Fruit fly (Drosophila melanogaster) whole organism, embryonic: Measurements from ENCODE around the gene Eip63F-1.

Source experiments
- Asciz ChIP-seq: fragments of 200-800 bp; sonication (Bioruptor generic); optimal IDR thresholded peaks from 2 replicates; lab custom pipeline; 2017; ENCODE audit warnings: missing biosample characterization, mild to moderate bottlenecking, missing genetic modification characterization, missing genetic modification reagents
- Bdp1 ChIP-seq: fragments of 200-800 bp; sonication (Bioruptor generic); optimal IDR thresholded peaks from 3 replicates; lab custom pipeline; 2016; ENCODE audit warnings: missing biosample characterization, missing genetic modification characterization
- CG11456 ChIP-seq: fragments of 200-800 bp; sonication (Bioruptor generic); IDR thresholded peaks from 3 replicates; pipeline ENCODE4 v1.3.6; 2022; ENCODE audit warnings: missing biosample characterization, missing genetic modification characterization
- CG12299 ChIP-seq: fragments of 200-800 bp; sonication (Bioruptor generic); optimal IDR thresholded peaks from 2 replicates; lab custom pipeline; 2018; ENCODE audit warnings: missing biosample characterization, mild to moderate bottlenecking, missing genetic modification characterization
- CG12391 ChIP-seq: fragments of 200-800 bp; sonication (Bioruptor generic); optimal IDR thresholded peaks from 3 replicates; lab custom pipeline; 2018; ENCODE audit warnings: missing biosample characterization, mild to moderate bottlenecking, missing genetic modification characterization, moderate library complexity
- CG12659 ChIP-seq: fragments of 200-800 bp; sonication (Bioruptor generic); optimal IDR thresholded peaks from 3 replicates; lab custom pipeline; 2017; ENCODE audit warnings: mild to moderate bottlenecking, missing biosample characterization, missing genetic modification reagents, missing genetic modification characterization
- CG12942 ChIP-seq: fragments of 200-800 bp; sonication (Bioruptor generic); optimal IDR thresholded peaks from 3 replicates; lab custom pipeline; 2016; ENCODE audit warnings: missing biosample characterization, missing genetic modification characterization
- CG16815 ChIP-seq: fragments of 200-800 bp; sonication (Bioruptor generic); optimal IDR thresholded peaks from 3 replicates; lab custom pipeline; 2017; ENCODE audit warnings: missing biosample characterization, mild to moderate bottlenecking, missing genetic modification characterization
- CG17829 ChIP-seq: fragments of 200-800 bp; optimal IDR thresholded peaks from 2 replicates; lab custom pipeline; 2019; ENCODE audit warnings: missing biosample characterization, mild to moderate bottlenecking, missing genetic modification characterization, moderate library complexity
- CG17912 ChIP-seq: fragments of 200-800 bp; sonication (Bioruptor generic); optimal IDR thresholded peaks from 2 replicates; lab custom pipeline; 2018; ENCODE audit warnings: missing biosample characterization, mild to moderate bottlenecking, missing genetic modification characterization
- CG2199 ChIP-seq: fragments of 200-800 bp; sonication (Bioruptor generic); IDR thresholded peaks from 3 replicates; pipeline ENCODE4 v1.3.6; 2022; ENCODE audit warnings: missing biosample characterization, missing genetic modification characterization
- CG3407 ChIP-seq: fragments of 200-800 bp; sonication (Bioruptor generic); optimal IDR thresholded peaks from 2 replicates; lab custom pipeline; 2018; ENCODE audit warnings: missing biosample characterization, mild to moderate bottlenecking, missing genetic modification characterization
- CG34422 ChIP-seq: fragments of 200-800 bp; sonication (Bioruptor generic); IDR thresholded peaks from 3 replicates; pipeline ENCODE4 v1.3.6; 2022; ENCODE audit warnings: missing biosample characterization, missing genetic modification characterization
- CG4360 ChIP-seq: fragments of 200-800 bp; sonication (Bioruptor generic); IDR thresholded peaks from 2 replicates; pipeline ENCODE4 v1.3.6; 2022; ENCODE audit warnings: missing biosample characterization, missing genetic modification characterization
- CG6654 ChIP-seq: fragments of 200-800 bp; sonication (Bioruptor generic); optimal IDR thresholded peaks from 2 replicates; lab custom pipeline; 2017; ENCODE audit warnings: missing biosample characterization, mild to moderate bottlenecking, missing genetic modification characterization
- CG6854 ChIP-seq: fragments of 200-800 bp; sonication (Bioruptor generic); optimal IDR thresholded peaks from 3 replicates; lab custom pipeline; 2017; ENCODE audit warnings: missing biosample characterization, mild to moderate bottlenecking, missing genetic modification characterization
- CG7357 ChIP-seq: fragments of 200-800 bp; sonication (Bioruptor generic); IDR thresholded peaks from 3 replicates; pipeline ENCODE4 v1.3.6; 2022; ENCODE audit warnings: missing biosample characterization, missing genetic modification characterization
- CG8359 ChIP-seq: fragments of 200-800 bp; sonication (Bioruptor generic); optimal IDR thresholded peaks from 2 replicates; lab custom pipeline; 2017; ENCODE audit warnings: missing biosample characterization, mild to moderate bottlenecking, missing genetic modification characterization, borderline replicate concordance
- CG8924 ChIP-seq: fragments of 200-800 bp; optimal IDR thresholded peaks from 3 replicates; lab custom pipeline; 2019; ENCODE audit warnings: missing biosample characterization, mild to moderate bottlenecking, missing genetic modification characterization, moderate library complexity
- D ChIP-seq, 2 experiments: fragments of 200-800 bp in 1 of 2; fragments of >200 bp in 1 of 2; sonication (Bioruptor generic) in 1 of 2; optimal IDR thresholded peaks; 2 replicates in 1 of 2; 3 replicates in 1 of 2; lab custom pipeline; 2017; ENCODE audit warnings: mild to moderate bottlenecking in 1 of 2, missing biosample characterization in 1 of 2, missing genetic modification characterization in 1 of 2, missing genetic modification reagents in 1 of 2
- Dll ChIP-seq: fragments of 200-800 bp; sonication (Bioruptor generic); IDR thresholded peaks from 4 replicates; pipeline ENCODE4 v1.3.6; 2022; ENCODE audit warnings: missing biosample characterization, missing genetic modification characterization; ENCODE audit not compliant: partially characterized antibody
- ERR ChIP-seq: fragments of 200-800 bp; sonication (Bioruptor generic); optimal IDR thresholded peaks from 2 replicates; lab custom pipeline; 2016; ENCODE audit warnings: missing biosample characterization, missing genetic modification characterization
- Fer1 ChIP-seq: fragments of 200-800 bp; sonication (Bioruptor generic); optimal IDR thresholded peaks from 2 replicates; lab custom pipeline; 2017; ENCODE audit warnings: missing biosample characterization, mild to moderate bottlenecking, missing genetic modification characterization
- Fer2 ChIP-seq: fragments of 200-800 bp; sonication (Bioruptor generic); optimal IDR thresholded peaks from 2 replicates; lab custom pipeline; 2018; ENCODE audit warnings: missing biosample characterization, mild to moderate bottlenecking, missing genetic modification characterization, moderate library complexity
- Ravus ChIP-seq: fragments of 200-800 bp; sonication (Bioruptor generic); IDR thresholded peaks from 2 replicates; pipeline ENCODE4 v1.3.6; 2022; ENCODE audit warnings: missing biosample characterization, missing genetic modification characterization
- Stat92E ChIP-seq, 3 experiments: fragments of >200 bp in 2 of 3; fragments of 200-800 bp in 1 of 3; sonication (Bioruptor generic) in 1 of 3; optimal IDR thresholded peaks; 2 replicates each; lab custom pipeline; 2017 to 2019; ENCODE audit warnings: missing biosample characterization in 3 of 3, missing genetic modification characterization in 3 of 3, mild to moderate bottlenecking in 1 of 3, moderate library complexity in 1 of 3
- Trl ChIP-seq, 3 experiments: fragments of >200 bp in 2 of 3; fragments of 200-800 bp in 1 of 3; sonication (Bioruptor generic) in 1 of 3; optimal IDR thresholded peaks; 2 replicates in 1 of 3; 3 replicates in 2 of 3; lab custom pipeline; 2016 to 2017; ENCODE audit warnings: missing biosample characterization in 1 of 3, missing genetic modification characterization in 1 of 3
- ac ChIP-seq: fragments of 200-800 bp; sonication (Bioruptor generic); optimal IDR thresholded peaks from 3 replicates; lab custom pipeline; 2017; ENCODE audit warnings: missing biosample characterization, mild to moderate bottlenecking, missing genetic modification characterization
- ara ChIP-seq: fragments of 200-800 bp; sonication (Bioruptor generic); IDR thresholded peaks from 2 replicates; pipeline ENCODE4 v1.3.6; 2022; ENCODE audit warnings: missing biosample characterization, missing genetic modification characterization
- chm ChIP-seq: fragments of 200-800 bp; sonication (Bioruptor generic); IDR thresholded peaks from 2 replicates; pipeline ENCODE4 v1.3.6; 2022; ENCODE audit warnings: missing biosample characterization, missing genetic modification characterization
- crp ChIP-seq, 2 experiments: fragments of 200-800 bp; sonication (Bioruptor generic); optimal IDR thresholded peaks; 2 replicates in 1 of 2; 3 replicates in 1 of 2; lab custom pipeline; 2017; ENCODE audit warnings: missing biosample characterization in 2 of 2, missing genetic modification characterization in 2 of 2, mild to moderate bottlenecking in 1 of 2, moderate library complexity in 1 of 2
- ewg ChIP-seq: fragments of 200-800 bp; sonication (Bioruptor generic); optimal IDR thresholded peaks from 3 replicates; lab custom pipeline; 2017; ENCODE audit warnings: mild to moderate bottlenecking, missing biosample characterization, missing genetic modification reagents, missing genetic modification characterization
- eyg ChIP-seq: fragments of 200-800 bp; sonication (Bioruptor generic); optimal IDR thresholded peaks from 3 replicates; lab custom pipeline; 2016; ENCODE audit warnings: missing biosample characterization, missing genetic modification characterization
- ftz-f1 ChIP-seq: fragments of 200-800 bp; sonication (Bioruptor generic); optimal IDR thresholded peaks from 2 replicates; lab custom pipeline; 2016; ENCODE audit warnings: missing biosample characterization, missing genetic modification characterization
- lmd ChIP-seq: fragments of 200-800 bp; sonication (Bioruptor generic); IDR thresholded peaks from 2 replicates; pipeline ENCODE4 v1.3.6; 2022; ENCODE audit warnings: missing biosample characterization, missing genetic modification characterization
- nmo ChIP-seq: fragments of 200-800 bp; sonication (Bioruptor generic); optimal IDR thresholded peaks from 2 replicates; lab custom pipeline; 2018; ENCODE audit warnings: missing biosample characterization, mild to moderate bottlenecking, missing genetic modification characterization, moderate library complexity
- pfk ChIP-seq: fragments of 200-800 bp; sonication (Bioruptor generic); optimal IDR thresholded peaks from 2 replicates; lab custom pipeline; 2018; ENCODE audit warnings: missing biosample characterization, mild to moderate bottlenecking, missing genetic modification characterization, moderate library complexity
- pros ChIP-seq: fragments of 200-800 bp; sonication (Bioruptor generic); optimal IDR thresholded peaks from 3 replicates; lab custom pipeline; 2019; ENCODE audit warnings: missing biosample characterization, mild to moderate bottlenecking, missing genetic modification characterization, moderate library complexity
- psq ChIP-seq: fragments of 200-800 bp; sonication (Bioruptor generic); optimal IDR thresholded peaks from 2 replicates; lab custom pipeline; 2017; ENCODE audit warnings: missing biosample characterization, missing genetic modification characterization
- row ChIP-seq: fragments of 200-800 bp; sonication (Bioruptor generic); IDR thresholded peaks from 3 replicates; pipeline ENCODE4 v1.3.6; 2022; ENCODE audit warnings: missing biosample characterization, missing genetic modification characterization
- scrt ChIP-seq: fragments of 200-800 bp; sonication (Bioruptor generic); optimal IDR thresholded peaks from 2 replicates; lab custom pipeline; 2018; ENCODE audit warnings: missing biosample characterization, mild to moderate bottlenecking, missing genetic modification characterization, moderate library complexity
- tap ChIP-seq: fragments of 200-800 bp; optimal IDR thresholded peaks from 3 replicates; lab custom pipeline; 2019; ENCODE audit warnings: missing biosample characterization, mild to moderate bottlenecking, missing genetic modification characterization, moderate library complexity
- tup ChIP-seq: fragments of 200-800 bp; sonication (Bioruptor generic); optimal IDR thresholded peaks from 2 replicates; lab custom pipeline; 2016; ENCODE audit warnings: missing biosample characterization, mild to moderate bottlenecking, missing genetic modification characterization, moderate library complexity

Eip63F-1 gene

DNA sequence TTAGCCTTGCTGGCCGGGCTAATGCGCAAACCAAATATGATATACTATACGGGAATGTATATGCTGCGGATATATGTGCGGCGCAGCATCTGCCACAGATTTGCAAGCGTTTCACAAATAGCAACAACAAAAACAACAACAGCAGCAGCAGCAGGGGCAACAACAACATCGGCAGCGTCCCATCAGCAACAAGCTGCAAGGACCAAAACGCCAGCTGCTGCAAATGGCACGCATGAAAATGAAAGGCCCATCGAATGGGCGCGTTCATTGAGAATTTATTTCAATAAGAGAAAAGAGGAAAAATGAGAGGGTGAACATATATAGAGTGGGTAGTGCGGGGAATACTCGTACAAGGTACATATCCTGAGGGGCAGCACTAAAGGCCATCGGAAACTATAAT is 41.0 kb upstream of the Eip63F-1 start:
- TF ChIP-seq CG16815 (GFP tag; lab: Kevin White, UChicago) (no peak), CG8359 (GFP tag; lab: Kevin White, UChicago) (no peak), CG17829 (tag; lab: Kevin White, UChicago) (no peak), Fer1 (GFP tag; lab: Kevin White, UChicago) (no peak), crp (GFP tag; optimal IDR thresholded peaks at IDR 0.05; lab: Kevin White, UChicago) (no peak), ERR (GFP tag; lab: Kevin White, UChicago) (no peak), CG12391 (tag; lab: Kevin White, UChicago) (no peak), CG8924 (tag; lab: Kevin White, UChicago) (no peak), lmd (GFP tag; lab: Robert Waterston, UW) (no peak), tap (tag; lab: Kevin White, UChicago) (peak; percentile 61), CG2199 (GFP tag; lab: Robert Waterston, UW) (0 out of 3 replicates have a peak, but pooled peaks have one; percentile 54), ac (GFP tag; lab: Kevin White, UChicago) (peak; percentile 32), eyg (no peak), ara (no peak), Bdp1 (GFP tag; lab: Kevin White, UChicago) (no peak), pros (peak; percentile 92), Trl (optimal IDR thresholded peaks at IDR 0.05; lab: Kevin White, UChicago) (no peak), Trl (GFP tag; optimal IDR thresholded peaks at IDR 0.05; lab: Kevin White, UChicago) (no peak), CG3407 (GFP tag; lab: Kevin White, UChicago) (no peak), ftz-f1 (no peak), Fer2 (tag; lab: Kevin White, UChicago) (no peak), psq (no peak), ewg (GFP tag; lab: Kevin White, UChicago) (no peak), CG7357 (no peak), CG6654 (GFP tag; lab: Kevin White, UChicago) (no peak), nmo (GFP tag; lab: Kevin White, UChicago) (no peak), Dll (GFP tag; lab: Robert Waterston, UW) (no peak), tup (GFP tag; lab: Kevin White, UChicago) (no peak), Stat92E (GFP tag; optimal IDR thresholded peaks at IDR 0.05; lab: Kevin White, UChicago) (no peak), CG11456 (no peak), chm (GFP tag; lab: Robert Waterston, UW) (no peak), CG17912 (GFP tag; lab: Kevin White, UChicago) (no peak), CG34422 (no peak), Ravus (GFP tag; lab: Robert Waterston, UW) (no peak), CG4360 (GFP tag; lab: Robert Waterston, UW) (peak; percentile 98), row (GFP tag; lab: Robert Waterston, UW) (no peak; the same call in 2 of the 3 replicates), scrt (GFP tag; lab: Kevin White, UChicago) (peak; percentile 79), D (optimal IDR thresholded peaks at IDR 0.05; lab: Kevin White, UChicago) (peak; percentile 0), D (GFP tag; optimal IDR thresholded peaks at IDR 0.05; lab: Kevin White, UChicago) (no peak), CG12942 (no peak)

DNA sequence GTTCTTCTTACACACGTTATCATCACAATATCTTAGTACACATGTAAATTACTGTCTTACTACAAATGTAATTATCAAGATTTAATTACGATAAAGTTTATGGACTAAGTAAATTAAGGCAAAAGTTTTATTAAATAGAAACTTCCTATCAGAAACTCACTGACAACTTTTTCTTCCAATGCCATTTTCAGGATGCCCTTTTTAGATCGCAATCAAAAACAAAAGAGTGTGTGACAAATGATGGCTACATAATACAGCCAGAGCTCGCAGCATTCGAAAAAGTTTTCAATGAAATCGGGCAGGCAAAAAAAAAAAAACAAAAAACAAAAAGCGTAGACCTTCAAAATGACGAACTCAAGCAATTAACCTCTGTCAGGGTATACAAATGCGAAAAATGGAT is 37.2 kb upstream of the Eip63F-1 start, which contains the start of gene CG43915:
Gene CG43915 (plus strand): TSS at position 301 of the 400 bp plus-strand sequence.
- TF ChIP-seq CG6854 (GFP tag; lab: Kevin White, UChicago) (no peak), CG6654 (GFP tag; lab: Kevin White, UChicago) (no peak), CG12299 (tag; lab: Kevin White, UChicago) (no peak), CG12659 (GFP tag; lab: Kevin White, UChicago) (no peak), Asciz (GFP tag; lab: Kevin White, UChicago) (no peak), pfk (GFP tag; lab: Kevin White, UChicago) (no peak)
